Worm (Caenorhabditis elegans): Measurements from ENCODE around the gene tag-153.

Gene tag-153

ce11 chrV:9273587-9273986 is 49.3 kb upstream of the tag-153 start (continued):
- TF ChIP-seq elt-2 (tag; optimal IDR thresholded peaks at IDR 0.05) (no peak), elt-3 (tag; optimal IDR thresholded peaks at IDR 0.05) (peak in 1 of 6 experiments; percentile 48), nhr-20 (tag; optimal IDR thresholded peaks at IDR 0.05) (peak; percentile 81), ets-5 (GFP tag; IDR thresholded peaks at IDR 0.05) (no peak), mep-1 (tag; optimal IDR thresholded peaks at IDR 0.05) (peak; percentile 29), sptf-1 (tag; optimal IDR thresholded peaks at IDR 0.05) (no peak), sup-37 (GFP tag; optimal IDR thresholded peaks at IDR 0.05) (no peak), dpl-1 (GFP tag; optimal IDR thresholded peaks at IDR 0.05) (peak in 1 of 3 experiments; percentile 30), hlh-17 (GFP tag; optimal IDR thresholded peaks at IDR 0.05; ENCODE audit: borderline replicate concordance) (no peak), C16A3.4 (tag; optimal IDR thresholded peaks at IDR 0.05) (peak; percentile 36), nhr-28 (tag; optimal IDR thresholded peaks at IDR 0.05) (no peak), egl-13 (tag; optimal IDR thresholded peaks at IDR 0.05) (peak; percentile 16), nhr-12 (tag; optimal IDR thresholded peaks at IDR 0.05) (no peak), mdl-1 (tag; optimal IDR thresholded peaks at IDR 0.05) (peak in 1 of 2 experiments; percentile 67), nhr-90 (tag; optimal IDR thresholded peaks at IDR 0.05; ENCODE audit: poor library complexity) (no peak), F16B12.6 (tag; optimal IDR thresholded peaks at IDR 0.05) (no peak), efl-1 (optimal IDR thresholded peaks at IDR 0.05) (peak; percentile 48 to 70), efl-1 (GFP tag; optimal IDR thresholded peaks at IDR 0.05 in 1 of 2) (peak; percentile 35 to 69), unc-62 (GFP tag; optimal IDR thresholded peaks at IDR 0.05) (no peak), C34B4.2 (tag; optimal IDR thresholded peaks at IDR 0.05) (no peak), lin-35 (GFP tag; optimal IDR thresholded peaks at IDR 0.05) (peak; percentile 35 to 44), nhr-19 (GFP tag; conservative IDR thresholded peaks at IDR 0.05) (peak; percentile 67), sox-4 (tag; optimal IDR thresholded peaks at IDR 0.05) (no peak)

ce11 chrV:9274127-9275042 is 48.5 kb upstream of the tag-153 start:
- TF ChIP-seq mep-1 (tag; optimal IDR thresholded peaks at IDR 0.05) (peak; percentile 9), ztf-4 (tag; optimal IDR thresholded peaks at IDR 0.05) (no peak), tlp-1 (tag; optimal IDR thresholded peaks at IDR 0.05) (no peak), snu-23 (GFP tag; optimal IDR thresholded peaks at IDR 0.05) (peak; percentile 15), aly-2 (tag; optimal IDR thresholded peaks at IDR 0.05) (no peak), jun-1 (tag; optimal IDR thresholded peaks at IDR 0.05) (no peak), hpl-2 (GFP tag; optimal IDR thresholded peaks at IDR 0.05) (no peak), fkh-8 (tag; optimal IDR thresholded peaks at IDR 0.05) (peak; percentile 6), egl-27 (tag; optimal IDR thresholded peaks at IDR 0.05) (no peak), ceh-90 (tag; optimal IDR thresholded peaks at IDR 0.05) (no peak), ztf-11 (tag; optimal IDR thresholded peaks at IDR 0.05) (no peak), mef-2 (tag; optimal IDR thresholded peaks at IDR 0.05) (no peak), sox-4 (tag; optimal IDR thresholded peaks at IDR 0.05) (peak; percentile 55), lin-15B (tag; optimal IDR thresholded peaks at IDR 0.05) (no peak), sptf-1 (tag; optimal IDR thresholded peaks at IDR 0.05) (no peak), nhr-71 (tag; optimal IDR thresholded peaks at IDR 0.05) (peak; percentile 68), rnt-1 (tag; optimal IDR thresholded peaks at IDR 0.05) (peak; percentile 44), ama-1 (optimal IDR thresholded peaks at IDR 0.05) (no peak), nhr-20 (tag; optimal IDR thresholded peaks at IDR 0.05) (peak; percentile 19), pag-3 (tag; optimal IDR thresholded peaks at IDR 0.05; ENCODE audit: borderline replicate concordance, insufficient read depth) (no peak), elt-3 (tag; optimal IDR thresholded peaks at IDR 0.05) (peak in 1 of 6 experiments; percentile 48), blmp-1 (tag; optimal IDR thresholded peaks at IDR 0.05) (peak; percentile 68), dsc-1 (tag; optimal IDR thresholded peaks at IDR 0.05) (peak; percentile 68), ces-1 (GFP tag; optimal IDR thresholded peaks at IDR 0.05) (no peak), irx-1 (tag; optimal IDR thresholded peaks at IDR 0.05) (no peak), lin-14 (GFP tag; optimal IDR thresholded peaks at IDR 0.05) (peak; percentile 37), efl-1 (optimal IDR thresholded peaks at IDR 0.05) (no peak), efl-1 (GFP tag; optimal IDR thresholded peaks at IDR 0.05 in 1 of 2) (peak in 1 of 2 experiments; percentile 91), nhr-85 (tag) (peak; percentile 75), nhr-47 (tag; optimal IDR thresholded peaks at IDR 0.05) (no peak)

Measured in whole organism, L1 larva.